Fruit fly (Drosophila melanogaster): Measurements from ENCODE around the gene gammaSnap2.

The gammaSnap2 gene

dm6 chr3R:10109212-10109880, 11.9 kb downstream of the gammaSnap2 start (continued):
- TF ChIP-seq acj6 (GFP tag; optimal IDR thresholded peaks at IDR 0.05) (no peak), spab (GFP tag; optimal IDR thresholded peaks at IDR 0.05) (no peak), CG11294 (GFP tag; IDR thresholded peaks at IDR 0.05) (no peak), esn (GFP tag; optimal IDR thresholded peaks at IDR 0.05) (no peak), Smox (GFP tag; optimal IDR thresholded peaks at IDR 0.05) (no peak), fd85E (GFP tag; optimal IDR thresholded peaks at IDR 0.05) (peak; percentile 35), Hr38 (GFP tag; optimal IDR thresholded peaks at IDR 0.05) (no peak), Eip75B (GFP tag; optimal IDR thresholded peaks at IDR 0.05) (no peak), CG4318 (GFP tag; optimal IDR thresholded peaks at IDR 0.05) (no peak), CG11902 (GFP tag; optimal IDR thresholded peaks at IDR 0.05) (no peak), net (GFP tag; optimal IDR thresholded peaks at IDR 0.05) (peak; percentile 25)

- peak; percentile 34 for TF ChIP-seq Eip78C (GFP tag)
- no peak for TF ChIP-seq ss (GFP tag; optimal IDR thresholded peaks at IDR 0.05)
- TF ChIP-seq CG6163 (GFP tag; IDR thresholded peaks at IDR 0.05) = peak; percentile 39; the same call in 1 of the 3 replicates
Observed at dm6 chr3R:10108289-10108928, 12.8 kb downstream of the gammaSnap2 start.

- TF ChIP-seq CG6792 (GFP tag; optimal IDR thresholded peaks at IDR 0.05) = no peak
- no peak for TF ChIP-seq OdsH (GFP tag; optimal IDR thresholded peaks at IDR 0.05)
- TF ChIP-seq Hr38 (GFP tag; optimal IDR thresholded peaks at IDR 0.05) = no peak
- no peak for TF ChIP-seq Hr39 (GFP tag; optimal IDR thresholded peaks at IDR 0.05)
Observed at dm6 chr3R:10106796-10107195, 14.4 kb downstream of the gammaSnap2 start.

dm6 chr3R:10100498-10101196, 20.6 kb downstream of the gammaSnap2 start:
- TF ChIP-seq CG6163 (GFP tag; IDR thresholded peaks at IDR 0.05) (peak; percentile 48; the same call in 1 of the 3 replicates), CG3919 (GFP tag; optimal IDR thresholded peaks at IDR 0.05) (peak; percentile 15), fkh (GFP tag; optimal IDR thresholded peaks at IDR 0.05) (peak; percentile 30), CG8632 (GFP tag; optimal IDR thresholded peaks at IDR 0.05) (no peak), cyc (GFP tag; optimal IDR thresholded peaks at IDR 0.05) (peak; percentile 11)

dm6 chr3R:10099401-10099848, 21.8 kb downstream of the gammaSnap2 start:
- peak; percentile 21 for TF ChIP-seq Sox14 (GFP tag; optimal IDR thresholded peaks at IDR 0.05)
- no peak for TF ChIP-seq CG6276 (GFP tag; optimal IDR thresholded peaks at IDR 0.05)
- no peak for TF ChIP-seq Gug (GFP tag; IDR thresholded peaks at IDR 0.05)
- TF ChIP-seq eg (GFP tag; IDR thresholded peaks at IDR 0.05) = no peak
- peak; percentile 62 for TF ChIP-seq vri (GFP tag; optimal IDR thresholded peaks at IDR 0.05)
- TF ChIP-seq CG31627 (GFP tag; optimal IDR thresholded peaks at IDR 0.05) = no peak

- TF ChIP-seq Lpt (GFP tag; optimal IDR thresholded peaks at IDR 0.05) = no peak
- no peak for TF ChIP-seq CG6276 (GFP tag; optimal IDR thresholded peaks at IDR 0.05)
- no peak for TF ChIP-seq CG8632 (GFP tag; optimal IDR thresholded peaks at IDR 0.05)
- TF ChIP-seq CG11762 (GFP tag; optimal IDR thresholded peaks at IDR 0.05; ENCODE audit: insufficient read depth) = no peak
- no peak for TF ChIP-seq spab (GFP tag; optimal IDR thresholded peaks at IDR 0.05)
- TF ChIP-seq CG3032 (tag; optimal IDR thresholded peaks at IDR 0.05) = no peak
- no peak for TF ChIP-seq Met (GFP tag; optimal IDR thresholded peaks at IDR 0.05)
Observed at dm6 chr3R:10098296-10098675, 22.9 kb downstream of the gammaSnap2 start.

All from whole organism, prepupa.